Fruit fly (Drosophila melanogaster) whole organism, embryonic: Measurements from ENCODE around the gene CG14269.
A peak's percentile ranks its signal among the peaks of the same experiment; 100 is the strongest.

Experiments used
- CG16813 ChIP-seq: fragments of 200-800 bp; sonication (Bioruptor generic); IDR thresholded peaks from 3 replicates; pipeline ENCODE4 v1.3.6; 2022; ENCODE audit warnings: missing biosample characterization, missing genetic modification characterization; ENCODE audit not compliant: partially characterized antibody
- CG2199 ChIP-seq: fragments of 200-800 bp; sonication (Bioruptor generic); IDR thresholded peaks from 3 replicates; pipeline ENCODE4 v1.3.6; 2022; ENCODE audit warnings: missing biosample characterization, missing genetic modification characterization
- CG7745 ChIP-seq: fragments of 200-800 bp; sonication (Bioruptor generic); optimal IDR thresholded peaks from 2 replicates; lab custom pipeline; 2018; ENCODE audit warnings: missing biosample characterization, mild to moderate bottlenecking, missing genetic modification characterization, moderate library complexity
- CG7786 ChIP-seq: fragments of 200-800 bp; sonication (Bioruptor generic); optimal IDR thresholded peaks from 2 replicates; lab custom pipeline; 2016; ENCODE audit warnings: missing biosample characterization, missing genetic modification characterization
- CG8089 ChIP-seq: fragments of 200-800 bp; sonication (Bioruptor generic); optimal IDR thresholded peaks from 3 replicates; lab custom pipeline; 2016; ENCODE audit warnings: missing biosample characterization, missing genetic modification characterization
- CHES-1-like ChIP-seq: fragments of 200-800 bp; sonication (Bioruptor generic); optimal IDR thresholded peaks from 2 replicates; lab custom pipeline; 2016; ENCODE audit warnings: missing biosample characterization, missing genetic modification characterization
- Deaf1 ChIP-seq: fragments of 200-800 bp; optimal IDR thresholded peaks from 3 replicates; lab custom pipeline; 2019; ENCODE audit warnings: missing biosample characterization, mild to moderate bottlenecking, missing genetic modification characterization, moderate library complexity
- Hr51 ChIP-seq, 2 experiments: fragments of 200-800 bp; sonication (Bioruptor generic); optimal IDR thresholded peaks; 2 replicates in 1 of 2; 3 replicates in 1 of 2; lab custom pipeline; 2016 to 2018; ENCODE audit warnings: missing biosample characterization in 2 of 2, missing genetic modification characterization in 2 of 2, mild to moderate bottlenecking in 1 of 2, moderate library complexity in 1 of 2
- Mad ChIP-seq: fragments of 200-800 bp; sonication (Bioruptor generic); optimal IDR thresholded peaks from 2 replicates; lab custom pipeline; 2016; ENCODE audit warnings: missing biosample characterization, missing genetic modification characterization
- Mrtf ChIP-seq: fragments of 200-800 bp; sonication (Bioruptor generic); IDR thresholded peaks from 3 replicates; pipeline ENCODE4 v1.3.6; 2022; ENCODE audit warnings: missing biosample characterization, missing genetic modification characterization
- crol ChIP-seq: fragments of 200-800 bp; sonication (Bioruptor generic); IDR thresholded peaks from 2 replicates; pipeline ENCODE4 v1.3.6; 2022; ENCODE audit warnings: missing biosample characterization, missing genetic modification characterization
- kay ChIP-seq: fragments of 200-800 bp; sonication (Bioruptor generic); optimal IDR thresholded peaks from 2 replicates; lab custom pipeline; 2016; ENCODE audit warnings: missing biosample characterization, missing genetic modification characterization
- sim ChIP-seq: fragments of 200-800 bp; sonication (Bioruptor generic); IDR thresholded peaks from 2 replicates; pipeline ENCODE4 v1.3.6; 2022; ENCODE audit warnings: missing biosample characterization, missing genetic modification characterization
- sr ChIP-seq: fragments of 200-800 bp; sonication (Bioruptor generic); IDR thresholded peaks from 3 replicates; pipeline ENCODE4 v1.3.6; 2022; ENCODE audit warnings: missing biosample characterization, missing genetic modification characterization

DNA sequence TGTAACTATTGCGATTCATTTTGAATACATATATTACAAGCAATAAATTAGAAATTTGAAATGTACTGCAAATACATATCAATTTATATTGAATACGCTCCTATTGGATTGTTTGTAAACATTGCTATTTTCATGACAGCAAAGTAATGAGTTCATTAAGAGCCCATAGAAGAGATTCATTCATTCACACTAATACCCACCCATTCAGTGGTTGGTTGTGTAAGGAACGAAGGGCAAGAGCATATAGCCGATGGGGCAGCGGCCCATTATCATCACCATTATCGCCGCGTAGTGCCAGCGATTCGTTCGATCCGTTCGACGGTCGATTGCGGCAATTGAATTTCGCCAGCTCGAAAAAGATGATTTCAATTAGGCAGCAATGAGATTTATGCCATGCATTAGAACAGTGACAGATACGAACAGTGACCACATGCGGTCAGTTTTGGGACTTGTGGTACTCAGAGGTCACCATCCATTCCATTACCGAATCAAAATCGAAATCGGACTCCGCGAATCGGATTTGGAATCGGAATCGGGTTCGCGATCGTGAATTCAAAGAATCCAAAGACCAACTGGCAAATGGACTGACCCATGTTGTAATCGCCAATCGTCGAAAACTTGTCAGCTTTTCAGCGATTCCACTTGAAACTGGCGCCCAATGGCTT, 7.1 kb upstream of the CG14269 start:
- TF ChIP-seq sr (GFP tag; lab: Robert Waterston, UW) (no peak), CG7745 (tag; lab: Kevin White, UChicago) (no peak), kay (GFP tag; lab: Kevin White, UChicago) (no peak), crol (no peak), CG7786 (GFP tag; lab: Kevin White, UChicago) (no peak), Mrtf (no peak), Hr51 (GFP tag; optimal IDR thresholded peaks at IDR 0.05; lab: Kevin White, UChicago) (no peak), CHES-1-like (GFP tag; lab: Kevin White, UChicago) (no peak), Deaf1 (tag; lab: Kevin White, UChicago) (peak; percentile 6), CG2199 (GFP tag; lab: Robert Waterston, UW) (no peak), Mad (GFP tag; lab: Kevin White, UChicago) (no peak), CG8089 (GFP tag; lab: Kevin White, UChicago) (no peak), sim (no peak), CG16813 (GFP tag; lab: Robert Waterston, UW) (no peak)
